Worm (Caenorhabditis elegans): Measurements from ENCODE around the gene ZK1240.1.

ZK1240.1 gene

ce11 chrII:2295817-2296315, 33.3 kb upstream of the ZK1240.1 start, which contains the start of gene fbxc-25:
fbxc-25 (minus strand) TSS chrII:2296265.
- TF ChIP-seq nhr-76 (tag; optimal IDR thresholded peaks at IDR 0.05) (no peak), ham-2 (GFP tag; optimal IDR thresholded peaks at IDR 0.05) (no peak), mls-2 (tag; optimal IDR thresholded peaks at IDR 0.05) (no peak), ceh-39 (tag; optimal IDR thresholded peaks at IDR 0.05) (no peak), snpc-4 (tag; optimal IDR thresholded peaks at IDR 0.05) (no peak), ceh-43 (GFP tag; optimal IDR thresholded peaks at IDR 0.05) (no peak), hlh-1 (tag; optimal IDR thresholded peaks at IDR 0.05) (no peak), mab-5 (tag; optimal IDR thresholded peaks at IDR 0.05) (no peak), mep-1 (tag; optimal IDR thresholded peaks at IDR 0.05) (no peak), cnd-1 (tag; optimal IDR thresholded peaks at IDR 0.05) (no peak), pha-4 (tag; optimal IDR thresholded peaks at IDR 0.05) (no peak)

- TF ChIP-seq mls-2 (tag; optimal IDR thresholded peaks at IDR 0.05), result no peak
- no peak for TF ChIP-seq unc-62 (GFP tag; optimal IDR thresholded peaks at IDR 0.05)
- no peak for TF ChIP-seq nhr-76 (tag; optimal IDR thresholded peaks at IDR 0.05)
- no peak for TF ChIP-seq elt-1 (tag; optimal IDR thresholded peaks at IDR 0.05; ENCODE audit: borderline replicate concordance, insufficient read depth)
- TF ChIP-seq lsy-2 (tag; optimal IDR thresholded peaks at IDR 0.05), result no peak
- no peak for TF ChIP-seq cnd-1 (tag; optimal IDR thresholded peaks at IDR 0.05)
- TF ChIP-seq ceh-39 (tag; optimal IDR thresholded peaks at IDR 0.05), result no peak
- no peak for TF ChIP-seq ces-1 (GFP tag; optimal IDR thresholded peaks at IDR 0.05)
- no peak for TF ChIP-seq mep-1 (tag; optimal IDR thresholded peaks at IDR 0.05)
- TF ChIP-seq unc-39 (tag; optimal IDR thresholded peaks at IDR 0.05), result no peak
- TF ChIP-seq drap-1 (GFP tag; optimal IDR thresholded peaks at IDR 0.05), result no peak
- TF ChIP-seq flh-1 (GFP tag; optimal IDR thresholded peaks at IDR 0.05), result no peak
- TF ChIP-seq snpc-4 (tag; optimal IDR thresholded peaks at IDR 0.05), result no peak
- TF ChIP-seq sem-2 (GFP tag; optimal IDR thresholded peaks at IDR 0.05), result no peak
- TF ChIP-seq lin-13 (tag; optimal IDR thresholded peaks at IDR 0.05), result no peak
- no peak for TF ChIP-seq M03D4.4 (tag; optimal IDR thresholded peaks at IDR 0.05)
- TF ChIP-seq nhr-237 (tag; optimal IDR thresholded peaks at IDR 0.05), result no peak
Observed at ce11 chrII:2298742-2299141, 30.4 kb upstream of the ZK1240.1 start, which contains the start of gene B0281.4. B0281.4 (minus strand) TSS chrII:2298842.

ce11 chrII:2300861-2301260, 28.3 kb upstream of the ZK1240.1 start, which contains the start of gene B0281.5:
B0281.5 (minus strand) TSS chrII:2300961.
- TF ChIP-seq unc-62 (GFP tag; optimal IDR thresholded peaks at IDR 0.05) (no peak), hlh-1 (tag; optimal IDR thresholded peaks at IDR 0.05) (no peak), blmp-1 (tag; optimal IDR thresholded peaks at IDR 0.05) (no peak), ceh-39 (tag; optimal IDR thresholded peaks at IDR 0.05) (peak; percentile 21), tbx-8 (GFP tag; optimal IDR thresholded peaks at IDR 0.05) (no peak), nhr-2 (tag; optimal IDR thresholded peaks at IDR 0.05) (peak; percentile 37), nhr-28 (tag; optimal IDR thresholded peaks at IDR 0.05) (no peak), zip-8 (tag; optimal IDR thresholded peaks at IDR 0.05) (no peak), lsy-2 (tag; optimal IDR thresholded peaks at IDR 0.05) (no peak)

- TF ChIP-seq ztf-11 (tag; optimal IDR thresholded peaks at IDR 0.05), result no peak
- TF ChIP-seq bed-3 (GFP tag; optimal IDR thresholded peaks at IDR 0.05), result no peak
- TF ChIP-seq elt-3 (tag; optimal IDR thresholded peaks at IDR 0.05), result no peak
- TF ChIP-seq mls-2 (tag; optimal IDR thresholded peaks at IDR 0.05), result no peak
- TF ChIP-seq ceh-43 (GFP tag; optimal IDR thresholded peaks at IDR 0.05), result no peak
- no peak for TF ChIP-seq unc-39 (tag; optimal IDR thresholded peaks at IDR 0.05)
- TF ChIP-seq ces-1 (GFP tag; optimal IDR thresholded peaks at IDR 0.05), result no peak
- no peak for TF ChIP-seq nhr-76 (tag; optimal IDR thresholded peaks at IDR 0.05)
- no peak for TF ChIP-seq drap-1 (GFP tag; optimal IDR thresholded peaks at IDR 0.05)
- TF ChIP-seq mab-5 (tag; optimal IDR thresholded peaks at IDR 0.05), result no peak
Observed at ce11 chrII:2302330-2302729, 26.9 kb upstream of the ZK1240.1 start, which contains the start of gene B0281.6. B0281.6 (minus strand) TSS chrII:2302430.

- TF ChIP-seq zip-8 (tag; optimal IDR thresholded peaks at IDR 0.05), result no peak
- TF ChIP-seq tbx-8 (GFP tag; optimal IDR thresholded peaks at IDR 0.05), result no peak
- TF ChIP-seq nhr-12 (tag; optimal IDR thresholded peaks at IDR 0.05), result no peak
- TF ChIP-seq ztf-11 (tag; optimal IDR thresholded peaks at IDR 0.05), result no peak
- TF ChIP-seq cnd-1 (tag; optimal IDR thresholded peaks at IDR 0.05), result no peak
- no peak for TF ChIP-seq unc-120 (tag; optimal IDR thresholded peaks at IDR 0.05; ENCODE audit: poor library complexity, severe bottlenecking)
- no peak for TF ChIP-seq mab-5 (tag; optimal IDR thresholded peaks at IDR 0.05)
- no peak for TF ChIP-seq unc-62 (GFP tag; optimal IDR thresholded peaks at IDR 0.05)
- no peak for TF ChIP-seq ceh-43 (GFP tag; optimal IDR thresholded peaks at IDR 0.05)
- TF ChIP-seq ceh-83 (GFP tag; optimal IDR thresholded peaks at IDR 0.05), result no peak
Observed at ce11 chrII:2304575-2304974, 24.6 kb upstream of the ZK1240.1 start.

Data from whole organism, mixed stage, embryonic.